Worm (Caenorhabditis elegans): Measurements from ENCODE around the gene unc-30.

ce11 chrIV:13107359-13107758 is 11.4 kb upstream of the unc-30 start, which contains the start of gene B0564.2:
- TF ChIP-seq ceh-91 (GFP tag; IDR thresholded peaks at IDR 0.05) (no peak), lin-35 (GFP tag; optimal IDR thresholded peaks at IDR 0.05) (no peak), F57C9.4 (tag; optimal IDR thresholded peaks at IDR 0.05) (no peak), attf-6 (GFP tag; IDR thresholded peaks at IDR 0.05) (no peak), ceh-100 (GFP tag; IDR thresholded peaks at IDR 0.05) (no peak), tlf-1 (GFP tag; optimal IDR thresholded peaks at IDR 0.05) (no peak), ekl-4 (GFP tag; IDR thresholded peaks at IDR 0.05) (no peak), egl-18 (GFP tag; IDR thresholded peaks at IDR 0.05) (no peak), atf-7 (tag; optimal IDR thresholded peaks at IDR 0.05) (no peak), chd-7 (tag; optimal IDR thresholded peaks at IDR 0.05) (no peak), rec-8 (tag; optimal IDR thresholded peaks at IDR 0.05) (no peak), madf-10 (tag; optimal IDR thresholded peaks at IDR 0.05) (no peak), K11D2.4 (GFP tag; IDR thresholded peaks at IDR 0.05) (no peak)

Measured in whole organism, young adult.